Worm (Caenorhabditis elegans): ENCODE measurements around the gene fipp-1.

The fipp-1 gene

DNA sequence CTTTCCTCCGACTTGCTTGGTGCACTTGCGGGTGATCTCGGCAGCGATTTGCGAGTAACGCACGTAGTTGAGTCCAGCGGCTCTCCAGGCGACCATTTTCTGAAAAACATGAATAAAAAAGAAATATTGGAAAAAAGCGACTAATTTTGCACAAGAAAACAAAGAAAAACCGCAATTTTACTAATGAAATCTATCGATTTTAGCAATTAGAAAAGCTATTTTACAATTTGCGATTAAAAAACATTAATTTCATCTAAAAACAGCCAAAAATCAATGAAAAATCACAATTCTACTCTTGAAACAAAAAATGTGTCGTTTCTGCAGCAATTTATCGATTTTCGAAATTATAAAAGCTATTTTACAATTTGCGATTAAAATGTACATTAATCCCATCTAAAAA, 25.3 kb upstream of the fipp-1 start, which contains the start of gene hpo-18:
hpo-18 (minus strand) TSS at position 101 of the 400 bp plus-strand sequence.
- no peak for TF ChIP-seq snpc-4 (tag; optimal IDR thresholded peaks at IDR 0.05)
- no peak for TF ChIP-seq ceh-63 (GFP tag; optimal IDR thresholded peaks at IDR 0.05)
- TF ChIP-seq nhr-12 (tag; optimal IDR thresholded peaks at IDR 0.05): no peak
- no peak for TF ChIP-seq xbp-1 (tag; optimal IDR thresholded peaks at IDR 0.05)
- no peak for TF ChIP-seq lir-3 (tag; optimal IDR thresholded peaks at IDR 0.05; ENCODE audit: poor library complexity)

DNA sequence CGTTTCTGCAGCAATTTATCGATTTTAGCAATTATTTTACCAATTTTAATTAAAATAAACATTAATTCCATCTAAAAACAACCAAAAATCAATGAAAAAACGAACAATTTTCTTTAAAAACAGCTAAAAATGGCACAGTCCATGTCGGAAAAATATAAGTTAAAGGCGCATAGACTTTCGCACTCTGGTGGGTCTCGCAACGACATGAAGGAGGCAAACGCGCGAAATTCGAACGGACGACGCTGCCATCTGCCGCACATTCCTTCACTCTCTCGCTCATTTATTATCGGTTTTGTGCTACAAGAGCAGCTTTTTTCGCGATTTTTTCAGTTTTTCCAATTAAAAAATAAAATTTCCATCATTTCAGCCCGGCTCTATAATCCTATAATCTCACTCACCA, 24.8 kb upstream of the fipp-1 start, which contains the start of gene mcm-7:
mcm-7 (plus strand) TSS at position 368 of the 400 bp plus-strand sequence.
- TF ChIP-seq dpl-1 (GFP tag; optimal IDR thresholded peaks at IDR 0.05) (peak; percentile 91 to 96 (median 95)), lsy-2 (tag; optimal IDR thresholded peaks at IDR 0.05) (peak; percentile 64 to 86), unc-130 (tag; optimal IDR thresholded peaks at IDR 0.05) (peak; percentile 43), ceh-88 (GFP tag; IDR thresholded peaks at IDR 0.05) (no peak), pag-3 (tag; optimal IDR thresholded peaks at IDR 0.05; ENCODE audit: borderline replicate concordance, insufficient read depth) (no peak), skn-1 (tag; optimal IDR thresholded peaks at IDR 0.05) (peak; percentile 52), lin-39 (tag; optimal IDR thresholded peaks at IDR 0.05) (no peak), ces-1 (GFP tag; optimal IDR thresholded peaks at IDR 0.05) (no peak), nhr-19 (GFP tag; conservative IDR thresholded peaks at IDR 0.05) (peak; percentile 39), tlp-1 (tag; optimal IDR thresholded peaks at IDR 0.05) (no peak), efl-1 (optimal IDR thresholded peaks at IDR 0.05) (peak; percentile 95 to 96), efl-1 (GFP tag; optimal IDR thresholded peaks at IDR 0.05 in 1 of 2) (peak; percentile 96 to 100), mef-2 (tag; optimal IDR thresholded peaks at IDR 0.05) (no peak), egl-27 (tag; optimal IDR thresholded peaks at IDR 0.05) (no peak), aly-2 (tag; optimal IDR thresholded peaks at IDR 0.05) (no peak), tbx-2 (tag; optimal IDR thresholded peaks at IDR 0.05) (peak; percentile 56), zip-4 (GFP tag; optimal IDR thresholded peaks at IDR 0.05) (no peak), sup-37 (GFP tag; optimal IDR thresholded peaks at IDR 0.05) (no peak), egl-13 (tag; optimal IDR thresholded peaks at IDR 0.05) (no peak), blmp-1 (tag; optimal IDR thresholded peaks at IDR 0.05) (no peak), mdl-1 (tag; optimal IDR thresholded peaks at IDR 0.05) (peak in 1 of 2 experiments; percentile 53), mep-1 (tag; optimal IDR thresholded peaks at IDR 0.05) (no peak), hpl-2 (GFP tag; optimal IDR thresholded peaks at IDR 0.05) (no peak), dsc-1 (tag; optimal IDR thresholded peaks at IDR 0.05) (peak; percentile 12), nhr-76 (tag; optimal IDR thresholded peaks at IDR 0.05) (no peak), ztf-11 (tag; optimal IDR thresholded peaks at IDR 0.05) (no peak), irx-1 (tag; optimal IDR thresholded peaks at IDR 0.05) (peak; percentile 12), nhr-47 (tag; optimal IDR thresholded peaks at IDR 0.05) (peak; percentile 58), ceh-82 (tag; optimal IDR thresholded peaks at IDR 0.05) (peak in 2 of 3 experiments; percentile 15 to 75), snpc-4 (tag; optimal IDR thresholded peaks at IDR 0.05) (peak; percentile 17), nhr-12 (tag; optimal IDR thresholded peaks at IDR 0.05) (no peak), unc-98 (GFP tag; IDR thresholded peaks at IDR 0.05) (no peak), snu-23 (GFP tag; optimal IDR thresholded peaks at IDR 0.05) (peak; percentile 64), nhr-84 (tag; optimal IDR thresholded peaks at IDR 0.05) (no peak), ceh-8 (GFP tag; optimal IDR thresholded peaks at IDR 0.05) (no peak), lir-3 (tag; optimal IDR thresholded peaks at IDR 0.05; ENCODE audit: poor library complexity) (no peak), fos-1 (tag; optimal IDR thresholded peaks at IDR 0.05) (no peak), ets-5 (GFP tag; IDR thresholded peaks at IDR 0.05) (no peak), sptf-1 (tag; optimal IDR thresholded peaks at IDR 0.05) (no peak), efl-3 (GFP tag; optimal IDR thresholded peaks at IDR 0.05) (no peak), fkh-10 (GFP tag; optimal IDR thresholded peaks at IDR 0.05) (no peak), swsn-7 (tag; optimal IDR thresholded peaks at IDR 0.05) (peak; percentile 38), nhr-77 (tag; optimal IDR thresholded peaks at IDR 0.05) (peak; percentile 46), nhr-11 (tag; optimal IDR thresholded peaks at IDR 0.05) (no peak), C34B4.2 (tag; optimal IDR thresholded peaks at IDR 0.05) (no peak), ztf-4 (tag; optimal IDR thresholded peaks at IDR 0.05) (no peak), aha-1 (tag; optimal IDR thresholded peaks at IDR 0.05) (no peak), sox-4 (tag; optimal IDR thresholded peaks at IDR 0.05) (no peak), unc-62 (GFP tag; optimal IDR thresholded peaks at IDR 0.05) (no peak), nhr-85 (tag) (peak; percentile 55)
